Worm (Caenorhabditis elegans) whole organism, young adult: ENCODE data around the gene dph-5.

ENCODE experiments used
- B0019.2 ChIP-seq: fragments of 200-800 bp; sonication (Bioruptor generic); conservative IDR thresholded peaks from 2 replicates; pipeline ENCODE4 v1.3.6; 2022; ENCODE audit warnings: missing genetic modification reagents, missing genetic modification characterization, missing compliant biosample characterization
- D2030.7 ChIP-seq: fragments of 200-800 bp; sonication (Bioruptor generic); IDR thresholded peaks from 2 replicates; pipeline ENCODE4 v1.3.6; 2022; ENCODE audit warnings: missing genetic modification reagents, missing genetic modification characterization, missing compliant biosample characterization
- F10E7.11 ChIP-seq: sonication (generic microtip); optimal IDR thresholded peaks from 2 replicates; lab custom pipeline; 2017; ENCODE audit warnings: mild to moderate bottlenecking, missing genetic modification characterization, moderate library complexity, missing compliant biosample characterization
- F23B12.7 ChIP-seq: sonication (generic microtip); optimal IDR thresholded peaks from 2 replicates; lab custom pipeline; 2017; ENCODE audit warnings: missing genetic modification characterization, mild to moderate bottlenecking, missing compliant biosample characterization, antibody characterized with exemption, moderate library complexity; ENCODE audit not compliant: insufficient read depth
- F52B5.7 ChIP-seq: sonication (generic microtip); optimal IDR thresholded peaks from 2 replicates; lab custom pipeline; 2016; ENCODE audit warnings: mild to moderate bottlenecking, missing genetic modification characterization, missing compliant biosample characterization
- F57C9.4 ChIP-seq: sonication (generic microtip); optimal IDR thresholded peaks from 2 replicates; lab custom pipeline; 2017; ENCODE audit warnings: mild to moderate bottlenecking, missing genetic modification characterization, missing compliant biosample characterization
- T26A5.8 ChIP-seq: sonication (generic microtip); optimal IDR thresholded peaks from 2 replicates; lab custom pipeline; 2016; ENCODE audit warnings: missing genetic modification characterization, missing compliant biosample characterization
- Y67H2A.10 ChIP-seq: fragments of 200-800 bp; sonication (Bioruptor generic); conservative IDR thresholded peaks from 2 replicates; pipeline ENCODE4 v1.3.6; 2022; ENCODE audit warnings: missing genetic modification reagents, missing genetic modification characterization, missing compliant biosample characterization
- Y95B8A.8 ChIP-seq: fragments of 200-800 bp; sonication (Bioruptor generic); IDR thresholded peaks from 2 replicates; pipeline ENCODE4 v1.3.6; 2022; ENCODE audit warnings: missing genetic modification reagents, missing genetic modification characterization, missing compliant biosample characterization
- ama-1 ChIP-seq, 3 experiments: fragments of 150-350 bp in 1 of 3; sonication (generic microtip) in 2 of 3; optimal IDR thresholded peaks; 2 replicates each; lab custom pipeline; 2014 to 2018; ENCODE audit warnings: missing biosample characterization in 2 of 3, missing genetic modification characterization in 2 of 3, missing genetic modification reagents in 2 of 3
- attf-6 ChIP-seq: fragments of 200-800 bp; sonication (Bioruptor generic); IDR thresholded peaks from 2 replicates; pipeline ENCODE4 v1.3.6; 2022; ENCODE audit warnings: missing genetic modification reagents, missing genetic modification characterization, missing compliant biosample characterization
- bed-1 ChIP-seq: fragments of 200-800 bp; sonication (Bioruptor generic); IDR thresholded peaks from 2 replicates; pipeline ENCODE4 v1.3.6; 2022; ENCODE audit warnings: missing genetic modification reagents, missing genetic modification characterization, missing compliant biosample characterization
- ceh-79 ChIP-seq: sonication (generic microtip); optimal IDR thresholded peaks from 2 replicates; lab custom pipeline; 2017; ENCODE audit warnings: mild to moderate bottlenecking, missing genetic modification characterization, missing compliant biosample characterization
- ceh-91 ChIP-seq: fragments of 200-800 bp; sonication (Bioruptor generic); IDR thresholded peaks from 2 replicates; pipeline ENCODE4 v1.3.6; 2022; ENCODE audit warnings: missing genetic modification reagents, missing genetic modification characterization, missing compliant biosample characterization
- dpl-1 ChIP-seq: fragments of 150-350 bp; optimal IDR thresholded peaks from 2 replicates; lab custom pipeline; 2014; ENCODE audit warnings: missing biosample characterization, missing genetic modification reagents, missing genetic modification characterization
- egrh-3 ChIP-seq: fragments of 200-800 bp; sonication (Bioruptor generic); IDR thresholded peaks from 2 replicates; pipeline ENCODE4 v1.3.6; 2022; ENCODE audit warnings: missing genetic modification reagents, missing genetic modification characterization, missing compliant biosample characterization
- ets-4 ChIP-seq: fragments of 200-800 bp; sonication (Bioruptor generic); optimal IDR thresholded peaks from 2 replicates; lab custom pipeline; 2018; ENCODE audit warnings: mild to moderate bottlenecking, missing genetic modification characterization, missing compliant biosample characterization
- hsf-1 ChIP-seq: fragments of 200-800 bp; sonication (Bioruptor generic); IDR thresholded peaks from 2 replicates; pipeline ENCODE4 v1.3.6; 2022; ENCODE audit warnings: missing genetic modification reagents, missing genetic modification characterization, missing compliant biosample characterization
- lin-26 ChIP-seq: fragments of 200-800 bp; sonication (Bioruptor generic); IDR thresholded peaks from 2 replicates; pipeline ENCODE4 v1.3.6; 2022; ENCODE audit warnings: missing genetic modification reagents, missing genetic modification characterization, missing compliant biosample characterization
- lin-35 ChIP-seq, 3 experiments: fragments of 150-350 bp in 2 of 3; sonication (generic microtip) in 1 of 3; optimal IDR thresholded peaks; 2 replicates each; lab custom pipeline; 2014 to 2018; ENCODE audit warnings: missing biosample characterization in 3 of 3, missing genetic modification characterization in 3 of 3, missing genetic modification reagents in 3 of 3
- madf-3 ChIP-seq: fragments of 200-800 bp; sonication (Bioruptor generic); IDR thresholded peaks from 2 replicates; pipeline ENCODE4 v1.3.6; 2022; ENCODE audit warnings: missing genetic modification reagents, missing genetic modification characterization, missing compliant biosample characterization
- nhr-179 ChIP-seq: sonication (generic microtip); optimal IDR thresholded peaks from 2 replicates; lab custom pipeline; 2016; ENCODE audit warnings: mild to moderate bottlenecking, missing genetic modification characterization, missing compliant biosample characterization
- nhr-90 ChIP-seq: sonication (generic microtip); optimal IDR thresholded peaks from 2 replicates; lab custom pipeline; 2016; ENCODE audit warnings: missing genotype, mild to moderate bottlenecking, missing genetic modification characterization, missing compliant biosample characterization
- rec-8 ChIP-seq, 2 experiments: sonication (generic microtip); optimal IDR thresholded peaks; 2 replicates each; lab custom pipeline; 2016; ENCODE audit warnings: mild to moderate bottlenecking in 2 of 2, missing genetic modification characterization in 2 of 2, missing genetic modification reagents in 2 of 2, missing genotype in 2 of 2, missing biosample characterization in 1 of 2, missing compliant biosample characterization in 1 of 2, moderate library complexity in 1 of 2
- snpc-4 ChIP-seq, 5 experiments: fragments of 150-350 bp in 1 of 5; sonication (generic microtip) in 4 of 5; optimal IDR thresholded peaks; 2 replicates each; lab custom pipeline; 2014 to 2018; ENCODE audit warnings: missing genetic modification characterization in 5 of 5, missing biosample characterization in 3 of 5, antibody characterized with exemption in 2 of 5, mild to moderate bottlenecking in 2 of 5, missing compliant biosample characterization in 2 of 5, missing genotype in 2 of 5, moderate library complexity in 2 of 5, missing genetic modification reagents in 1 of 5
- tbx-9 ChIP-seq: sonication (generic microtip); optimal IDR thresholded peaks from 2 replicates; lab custom pipeline; 2016; ENCODE audit warnings: borderline replicate concordance, missing genetic modification characterization, inconsistent platforms, missing compliant biosample characterization
- zfh-2 ChIP-seq: fragments of 200-800 bp; sonication (Bioruptor generic); conservative IDR thresholded peaks from 2 replicates; pipeline ENCODE4 v1.3.6; 2022; ENCODE audit warnings: missing genetic modification reagents, missing genetic modification characterization, missing compliant biosample characterization
- ztf-22 ChIP-seq: fragments of 200-800 bp; sonication (Bioruptor generic); optimal IDR thresholded peaks from 2 replicates; lab custom pipeline; 2018; ENCODE audit warnings: mild to moderate bottlenecking, missing genetic modification characterization, moderate library complexity, missing compliant biosample characterization
- ztf-26 ChIP-seq: sonication (generic microtip); optimal IDR thresholded peaks from 2 replicates; lab custom pipeline; 2017; ENCODE audit warnings: missing genetic modification characterization, missing compliant biosample characterization

The dph-5 gene

DNA sequence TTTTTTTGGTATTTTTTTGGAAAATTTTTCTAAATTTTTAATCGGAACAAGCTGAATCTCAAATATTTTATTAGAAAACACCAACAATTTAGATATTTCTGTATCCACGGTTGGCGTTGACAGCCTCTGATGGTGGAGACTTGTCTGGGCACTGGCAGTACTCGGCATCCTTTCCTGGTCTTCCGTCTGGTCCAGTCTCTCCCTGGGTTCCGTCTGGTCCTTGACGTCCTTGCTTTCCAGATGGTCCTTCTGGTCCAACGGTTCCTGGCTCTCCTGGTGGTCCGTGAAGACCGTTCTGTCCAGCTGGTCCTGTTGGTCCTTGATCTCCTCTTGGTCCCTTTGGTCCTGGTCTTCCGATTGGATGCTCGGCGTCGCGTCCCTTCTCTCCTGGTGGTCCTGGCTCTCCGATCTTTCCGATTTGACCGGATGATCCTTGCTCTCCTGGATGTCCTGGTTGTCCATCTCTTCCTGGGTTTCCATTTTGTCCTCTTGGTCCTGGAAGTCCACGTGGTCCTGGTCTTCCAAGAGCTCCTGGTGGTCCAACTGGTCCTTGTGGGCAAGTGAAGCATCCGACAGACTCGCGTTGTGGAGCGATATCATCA, 13.3 kb upstream of the dph-5 start:
- TF ChIP-seq ets-4 (no peak), ztf-26 (no peak), bed-1 (GFP tag; lab: Robert Waterston, UW) (0 out of 2 replicates have a peak, but pooled peaks have one; percentile 20), zfh-2 (GFP tag; lab: Robert Waterston, UW) (peak; percentile 81), ztf-22 (GFP tag; lab: Kevin White, UChicago) (no peak), egrh-3 (GFP tag; lab: Robert Waterston, UW) (peak; percentile 8; the same call in 1 of the 2 replicates), Y67H2A.10 (GFP tag; lab: Robert Waterston, UW) (no peak), lin-35 (GFP tag; optimal IDR thresholded peaks at IDR 0.05; lab: Kevin White, UChicago) (no peak)
- TF ChIP-seq, all 124 proteins: peak for 3

DNA sequence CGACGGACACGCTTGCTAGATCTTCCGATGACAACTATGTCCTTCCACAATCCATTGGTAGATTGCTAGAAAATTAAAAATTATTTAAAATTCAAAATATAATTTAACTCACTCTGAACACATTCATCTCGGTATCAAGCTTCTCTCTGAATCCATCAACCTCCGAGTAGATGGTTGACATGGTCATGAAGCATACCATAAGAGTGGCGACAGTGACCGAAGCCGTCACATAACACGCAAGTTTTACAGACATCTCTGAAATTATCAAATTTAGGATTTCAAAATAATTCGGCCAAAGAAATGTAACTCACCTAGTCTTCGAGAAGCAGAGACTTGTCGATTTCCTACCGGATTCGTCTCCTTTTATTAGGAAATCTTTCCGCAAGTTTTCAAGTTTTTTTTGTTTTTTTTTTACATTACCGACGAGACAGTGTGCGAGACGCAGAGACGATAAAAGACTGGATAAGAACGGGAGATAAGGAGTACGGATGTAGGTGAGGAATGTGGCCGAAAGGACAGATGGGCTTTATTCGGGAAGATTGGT, 12.4 kb upstream of the dph-5 start, which contains the start of gene sqt-1:
TSS of gene sqt-1 (minus strand) at position 341 of the 544 bp plus-strand sequence.
- TF ChIP-seq F57C9.4 (tag; lab: Kevin White, UChicago) (no peak), rec-8 (tag; optimal IDR thresholded peaks at IDR 0.05; lab: Kevin White, UChicago) (no peak), D2030.7 (GFP tag; lab: Robert Waterston, UW) (no peak), ztf-26 (no peak), nhr-90 (tag; lab: Kevin White, UChicago) (no peak), tbx-9 (tag; lab: Kevin White, UChicago) (no peak), ama-1 (optimal IDR thresholded peaks at IDR 0.05; lab: Kevin White, UChicago) (no peak), ama-1 (GFP tag; optimal IDR thresholded peaks at IDR 0.05; lab: Kevin White, UChicago) (no peak), snpc-4 (GFP tag; optimal IDR thresholded peaks at IDR 0.05; lab: Kevin White, UChicago) (no peak), snpc-4 (tag; optimal IDR thresholded peaks at IDR 0.05; lab: Kevin White, UChicago) (no peak), T26A5.8 (tag; lab: Kevin White, UChicago) (no peak), B0019.2 (GFP tag; lab: Robert Waterston, UW) (no peak), attf-6 (no peak), ets-4 (no peak), F52B5.7 (tag; lab: Kevin White, UChicago) (no peak)

DNA sequence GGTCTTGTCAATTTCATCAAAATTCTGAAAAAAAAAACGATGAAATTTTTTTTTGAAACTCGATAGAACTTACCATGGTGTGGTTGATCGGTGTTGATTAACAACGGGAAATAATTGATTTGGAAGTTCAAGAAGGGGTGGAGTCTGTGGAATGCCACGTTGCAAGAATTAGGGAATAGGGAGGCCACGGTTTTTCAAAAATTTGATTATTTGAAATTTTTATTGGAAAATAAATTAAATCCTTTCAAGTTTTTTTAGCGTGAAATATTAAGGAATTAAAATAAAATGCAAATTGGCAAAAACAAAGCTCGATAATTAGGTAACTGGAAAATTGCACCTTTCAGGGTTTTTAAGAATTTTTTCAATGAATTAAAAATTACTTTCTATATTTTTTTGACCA, 10.5 kb upstream of the dph-5 start, which contains the start of gene rmd-3:
TSS of gene rmd-3 (minus strand) at position 101 of the 400 bp plus-strand sequence.
- TF ChIP-seq dpl-1 (GFP tag; lab: Kevin White, UChicago) = no peak
- TF ChIP-seq F10E7.11 (tag; lab: Kevin White, UChicago) = no peak
- no peak for TF ChIP-seq tbx-9 (tag; lab: Kevin White, UChicago)

DNA sequence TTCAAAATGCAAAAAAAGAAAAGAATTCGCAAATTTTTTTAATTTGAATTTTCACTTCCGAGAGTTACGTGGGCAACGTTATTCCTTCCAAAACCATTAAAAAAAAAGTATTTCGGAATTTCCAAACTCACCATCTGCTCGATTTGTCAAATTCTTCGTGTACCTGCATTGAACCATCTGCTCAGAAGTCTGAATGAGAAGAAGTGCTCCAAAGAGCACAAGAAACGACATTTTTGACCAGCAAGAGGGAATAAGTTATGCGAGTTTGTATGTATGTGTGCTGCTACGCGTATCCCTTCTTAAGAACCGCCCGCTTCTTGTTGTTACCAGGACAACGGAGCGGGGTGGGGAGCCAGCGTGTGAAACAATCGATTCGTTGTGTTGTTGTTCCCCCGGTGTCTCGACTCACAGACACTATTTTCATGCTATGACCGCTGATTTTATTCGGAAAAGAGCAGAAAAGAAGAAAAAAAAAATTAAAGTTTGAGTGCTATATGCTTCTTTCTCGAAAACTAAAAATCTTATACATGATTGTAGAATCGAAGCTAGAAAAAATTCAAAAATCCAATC, 6.6 kb upstream of the dph-5 start, which contains the start of gene lgc-20:
TSS of gene lgc-20 (minus strand) at position 311 of the 570 bp plus-strand sequence.
- TF ChIP-seq ceh-91 = 0 out of 2 replicates have a peak, but pooled peaks have one; percentile 4
- TF ChIP-seq ceh-79 (tag; lab: Kevin White, UChicago) = no peak
- TF ChIP-seq nhr-179 (tag; lab: Kevin White, UChicago) = no peak
- TF ChIP-seq madf-3 (GFP tag; lab: Robert Waterston, UW) = 0 out of 2 replicates have a peak, but pooled peaks have one; percentile 18
- TF ChIP-seq hsf-1 (GFP tag; lab: Robert Waterston, UW) = peak; percentile 58; the same call in 1 of the 2 replicates
- TF ChIP-seq lin-26 = peak; percentile 59; the same call in 1 of the 2 replicates
- TF ChIP-seq Y95B8A.8 (GFP tag; lab: Robert Waterston, UW) = no peak
- no peak for TF ChIP-seq F23B12.7 (tag; lab: Kevin White, UChicago)
- TF ChIP-seq, all 124 proteins: peak for 4
